Fruit fly (Drosophila melanogaster) whole organism, embryonic: ENCODE results near the gene Sdhaf3.

Source experiments
- Atf3 ChIP-seq: fragments of 200-800 bp; sonication (Bioruptor generic); optimal IDR thresholded peaks from 3 replicates; lab custom pipeline; 2016; ENCODE audit warnings: missing biosample characterization, missing genetic modification characterization
- Bgb ChIP-seq: fragments of 200-800 bp; sonication (Bioruptor generic); IDR thresholded peaks from 2 replicates; pipeline ENCODE4 v1.3.6; 2022; ENCODE audit warnings: missing biosample characterization, missing genetic modification characterization; ENCODE audit not compliant: partially characterized antibody
- CG10979 ChIP-seq: fragments of 200-800 bp; sonication (Bioruptor generic); optimal IDR thresholded peaks from 2 replicates; lab custom pipeline; 2018; ENCODE audit warnings: missing biosample characterization, mild to moderate bottlenecking, missing genetic modification characterization, moderate library complexity
- CG11085 ChIP-seq: fragments of 200-800 bp; sonication (Bioruptor generic); IDR thresholded peaks from 2 replicates; pipeline ENCODE4 v1.3.6; 2022; ENCODE audit warnings: missing biosample characterization, missing genetic modification characterization
- CG12236 ChIP-seq: fragments of 200-800 bp; sonication (Bioruptor generic); optimal IDR thresholded peaks from 2 replicates; lab custom pipeline; 2016; ENCODE audit warnings: missing biosample characterization, missing genetic modification characterization
- CG13424 ChIP-seq: fragments of 200-800 bp; sonication (Bioruptor generic); optimal IDR thresholded peaks from 2 replicates; lab custom pipeline; 2019; ENCODE audit warnings: missing biosample characterization, mild to moderate bottlenecking, missing genetic modification characterization, moderate library complexity
- CG13624 ChIP-seq: fragments of 200-800 bp; sonication (Bioruptor generic); optimal IDR thresholded peaks from 2 replicates; lab custom pipeline; 2016; ENCODE audit warnings: missing biosample characterization, missing genetic modification characterization
- CG13775 ChIP-seq: fragments of 200-800 bp; sonication (Bioruptor generic); optimal IDR thresholded peaks from 3 replicates; lab custom pipeline; 2017; ENCODE audit warnings: missing biosample characterization, mild to moderate bottlenecking, missing genetic modification characterization
- CG14667 ChIP-seq: fragments of 200-800 bp; sonication (Bioruptor generic); IDR thresholded peaks from 2 replicates; pipeline ENCODE4 v1.3.6; 2022; ENCODE audit warnings: missing biosample characterization, missing genetic modification characterization
- CG15269 ChIP-seq: fragments of 200-800 bp; sonication (Bioruptor generic); optimal IDR thresholded peaks from 2 replicates; lab custom pipeline; 2018; ENCODE audit warnings: missing biosample characterization, mild to moderate bottlenecking, missing genetic modification characterization, moderate library complexity
- CG16779 ChIP-seq: fragments of 200-800 bp; sonication (Bioruptor generic); IDR thresholded peaks from 2 replicates; pipeline ENCODE4 v1.3.6; 2022; ENCODE audit warnings: missing biosample characterization, missing genetic modification characterization
- CG17186 ChIP-seq: fragments of 200-800 bp; sonication (Bioruptor generic); optimal IDR thresholded peaks from 3 replicates; lab custom pipeline; 2017; ENCODE audit warnings: missing biosample characterization, missing genetic modification reagents, missing genetic modification characterization
- CG17612 ChIP-seq: fragments of 200-800 bp; sonication (Bioruptor generic); IDR thresholded peaks from 2 replicates; pipeline ENCODE4 v1.3.6; 2022; ENCODE audit warnings: missing biosample characterization, missing genetic modification characterization
- CG17829 ChIP-seq: fragments of 200-800 bp; optimal IDR thresholded peaks from 2 replicates; lab custom pipeline; 2019; ENCODE audit warnings: missing biosample characterization, mild to moderate bottlenecking, missing genetic modification characterization, moderate library complexity
- CG18764 ChIP-seq: fragments of 200-800 bp; sonication (Bioruptor generic); optimal IDR thresholded peaks from 3 replicates; lab custom pipeline; 2016; ENCODE audit warnings: missing biosample characterization, missing genetic modification characterization
- CG2202 ChIP-seq: fragments of 200-800 bp; sonication (Bioruptor generic); optimal IDR thresholded peaks from 2 replicates; lab custom pipeline; 2018; ENCODE audit warnings: missing biosample characterization, mild to moderate bottlenecking, missing genetic modification characterization
- CG3847 ChIP-seq: fragments of 200-800 bp; sonication (Bioruptor generic); IDR thresholded peaks from 2 replicates; pipeline ENCODE4 v1.3.6; 2022; ENCODE audit warnings: missing biosample characterization, missing genetic modification characterization
- CG4328 ChIP-seq: fragments of 200-800 bp; sonication (Bioruptor generic); optimal IDR thresholded peaks from 3 replicates; lab custom pipeline; 2017; ENCODE audit warnings: missing biosample characterization, missing genetic modification reagents, missing genetic modification characterization
- CG4820 ChIP-seq: fragments of 200-800 bp; sonication (Bioruptor generic); optimal IDR thresholded peaks from 3 replicates; lab custom pipeline; 2016; ENCODE audit warnings: missing biosample characterization, missing genetic modification characterization
- CG6175 ChIP-seq: fragments of 200-800 bp; sonication (Bioruptor generic); IDR thresholded peaks from 3 replicates; pipeline ENCODE4 v1.3.6; 2022; ENCODE audit warnings: missing biosample characterization, missing genetic modification characterization
- CG7745 ChIP-seq: fragments of 200-800 bp; sonication (Bioruptor generic); optimal IDR thresholded peaks from 2 replicates; lab custom pipeline; 2018; ENCODE audit warnings: missing biosample characterization, mild to moderate bottlenecking, missing genetic modification characterization, moderate library complexity
- CG8290 ChIP-seq, 3 experiments: fragments of 200-800 bp; sonication (Bioruptor generic); optimal IDR thresholded peaks; 2 replicates each; lab custom pipeline; 2016 to 2019; ENCODE audit warnings: missing biosample characterization in 3 of 3, missing genetic modification characterization in 3 of 3, mild to moderate bottlenecking in 2 of 3, moderate library complexity in 1 of 3
- CG9727 ChIP-seq: fragments of 200-800 bp; sonication (Bioruptor generic); optimal IDR thresholded peaks from 3 replicates; lab custom pipeline; 2017; ENCODE audit warnings: missing biosample characterization, mild to moderate bottlenecking, missing genetic modification characterization
- CkIIα-i1 ChIP-seq: fragments of 200-800 bp; sonication (Bioruptor generic); IDR thresholded peaks from 2 replicates; pipeline ENCODE4 v1.3.6; 2022; ENCODE audit warnings: missing biosample characterization, missing genetic modification characterization
- CrebB ChIP-seq: fragments of 200-800 bp; sonication (Bioruptor generic); optimal IDR thresholded peaks from 3 replicates; lab custom pipeline; 2018; ENCODE audit warnings: missing biosample characterization, mild to moderate bottlenecking, missing genetic modification characterization
- Deaf1 ChIP-seq: fragments of 200-800 bp; optimal IDR thresholded peaks from 3 replicates; lab custom pipeline; 2019; ENCODE audit warnings: missing biosample characterization, mild to moderate bottlenecking, missing genetic modification characterization, moderate library complexity
- Dll ChIP-seq: fragments of 200-800 bp; sonication (Bioruptor generic); IDR thresholded peaks from 4 replicates; pipeline ENCODE4 v1.3.6; 2022; ENCODE audit warnings: missing biosample characterization, missing genetic modification characterization; ENCODE audit not compliant: partially characterized antibody
- HHEX ChIP-seq: fragments of 200-800 bp; sonication (Bioruptor generic); optimal IDR thresholded peaks from 3 replicates; lab custom pipeline; 2017; ENCODE audit warnings: missing biosample characterization, mild to moderate bottlenecking, missing genetic modification characterization, missing genetic modification reagents
- Kr ChIP-seq: fragments of 200-800 bp; sonication (Bioruptor generic); optimal IDR thresholded peaks from 2 replicates; lab custom pipeline; 2017; ENCODE audit warnings: missing biosample characterization, mild to moderate bottlenecking, missing genetic modification characterization
- Nf-YA ChIP-seq: fragments of 200-800 bp; sonication (Bioruptor generic); IDR thresholded peaks from 2 replicates; pipeline ENCODE4 v1.3.6; 2022; ENCODE audit warnings: missing biosample characterization, missing genetic modification characterization
- PHDP ChIP-seq: fragments of 200-800 bp; sonication (Bioruptor generic); optimal IDR thresholded peaks from 3 replicates; lab custom pipeline; 2018; ENCODE audit warnings: missing biosample characterization, mild to moderate bottlenecking, missing genetic modification characterization, moderate library complexity
- Ptx1 ChIP-seq: fragments of 200-800 bp; sonication (Bioruptor generic); IDR thresholded peaks from 2 replicates; pipeline ENCODE4 v1.3.6; 2022; ENCODE audit warnings: missing biosample characterization, missing genetic modification characterization
- Sry-β ChIP-seq: fragments of 200-800 bp; sonication (Bioruptor generic); optimal IDR thresholded peaks from 2 replicates; lab custom pipeline; 2018; ENCODE audit warnings: missing biosample characterization, mild to moderate bottlenecking, missing genetic modification characterization, moderate library complexity
- Usf ChIP-seq: fragments of 200-800 bp; sonication (Bioruptor generic); optimal IDR thresholded peaks from 2 replicates; lab custom pipeline; 2017; ENCODE audit warnings: missing genotype, missing biosample characterization, missing genetic modification characterization
- ash1 ChIP-seq: fragments of 200-800 bp; sonication (Bioruptor generic); optimal IDR thresholded peaks from 2 replicates; lab custom pipeline; 2018; ENCODE audit warnings: missing biosample characterization, mild to moderate bottlenecking, missing genetic modification characterization
- corto ChIP-seq: fragments of 200-800 bp; sonication (Bioruptor generic); optimal IDR thresholded peaks from 2 replicates; lab custom pipeline; 2016; ENCODE audit warnings: missing biosample characterization, mild to moderate bottlenecking, missing genetic modification characterization, moderate library complexity
- cwo ChIP-seq: fragments of 200-800 bp; sonication (Bioruptor generic); optimal IDR thresholded peaks from 3 replicates; lab custom pipeline; 2017; ENCODE audit warnings: missing biosample characterization, missing genetic modification characterization, mild to moderate bottlenecking, moderate library complexity, missing genetic modification reagents
- da ChIP-seq: fragments of 200-800 bp; sonication (Bioruptor generic); optimal IDR thresholded peaks from 2 replicates; lab custom pipeline; 2016; ENCODE audit warnings: missing biosample characterization, missing genetic modification characterization
- danr ChIP-seq: fragments of 200-800 bp; sonication (Bioruptor generic); IDR thresholded peaks from 2 replicates; pipeline ENCODE4 v1.3.6; 2022; ENCODE audit warnings: missing biosample characterization, missing genetic modification characterization
- eyg ChIP-seq: fragments of 200-800 bp; sonication (Bioruptor generic); optimal IDR thresholded peaks from 3 replicates; lab custom pipeline; 2016; ENCODE audit warnings: missing biosample characterization, missing genetic modification characterization
- gem ChIP-seq: fragments of 200-800 bp; sonication (Bioruptor generic); optimal IDR thresholded peaks from 2 replicates; lab custom pipeline; 2019; ENCODE audit warnings: missing biosample characterization, mild to moderate bottlenecking, missing genetic modification characterization, moderate library complexity
- gsb ChIP-seq: fragments of 200-800 bp; sonication (Bioruptor generic); IDR thresholded peaks from 2 replicates; pipeline ENCODE4 v1.3.6; 2022; ENCODE audit warnings: missing biosample characterization, missing genetic modification characterization
- gsb-n ChIP-seq: fragments of 200-800 bp; sonication (Bioruptor generic); optimal IDR thresholded peaks from 3 replicates; lab custom pipeline; 2018; ENCODE audit warnings: missing biosample characterization, mild to moderate bottlenecking, missing genetic modification characterization
- hb ChIP-seq: fragments of 200-800 bp; sonication (Bioruptor generic); IDR thresholded peaks from 3 replicates; pipeline ENCODE4 v1.3.6; 2022; ENCODE audit warnings: missing biosample characterization, missing genetic modification characterization; ENCODE audit not compliant: partially characterized antibody
- insv ChIP-seq, 2 experiments: fragments of 200-800 bp; sonication (Bioruptor generic); optimal IDR thresholded peaks; 3 replicates each; lab custom pipeline; 2016 to 2018; ENCODE audit warnings: missing biosample characterization in 2 of 2, missing genetic modification characterization in 2 of 2
- mam ChIP-seq: fragments of 200-800 bp; sonication (Bioruptor generic); optimal IDR thresholded peaks from 3 replicates; lab custom pipeline; 2016; ENCODE audit warnings: missing biosample characterization, missing genetic modification characterization
- mld ChIP-seq: fragments of 200-800 bp; sonication (Bioruptor generic); IDR thresholded peaks from 3 replicates; pipeline ENCODE4 v1.3.6; 2022; ENCODE audit warnings: missing biosample characterization, missing genetic modification characterization; ENCODE audit not compliant: partially characterized antibody
- sc ChIP-seq, 3 experiments: fragments of >200 bp in 2 of 3; fragments of 200-800 bp in 1 of 3; sonication (Bioruptor generic) in 1 of 3; optimal IDR thresholded peaks; 2 replicates in 2 of 3; 3 replicates in 1 of 3; lab custom pipeline; 2017; ENCODE audit warnings: mild to moderate bottlenecking in 1 of 3, missing biosample characterization in 1 of 3, missing genetic modification characterization in 1 of 3, missing genetic modification reagents in 1 of 3
- sens ChIP-seq: fragments of 200-800 bp; sonication (Bioruptor generic); peaks from one replicate; lab custom pipeline; 2016; ENCODE audit warnings: missing biosample characterization, missing genetic modification characterization
- tin ChIP-seq: fragments of 200-800 bp; sonication (Bioruptor generic); optimal IDR thresholded peaks from 3 replicates; lab custom pipeline; 2016; ENCODE audit warnings: missing biosample characterization, missing genetic modification characterization

The Sdhaf3 gene

DNA sequence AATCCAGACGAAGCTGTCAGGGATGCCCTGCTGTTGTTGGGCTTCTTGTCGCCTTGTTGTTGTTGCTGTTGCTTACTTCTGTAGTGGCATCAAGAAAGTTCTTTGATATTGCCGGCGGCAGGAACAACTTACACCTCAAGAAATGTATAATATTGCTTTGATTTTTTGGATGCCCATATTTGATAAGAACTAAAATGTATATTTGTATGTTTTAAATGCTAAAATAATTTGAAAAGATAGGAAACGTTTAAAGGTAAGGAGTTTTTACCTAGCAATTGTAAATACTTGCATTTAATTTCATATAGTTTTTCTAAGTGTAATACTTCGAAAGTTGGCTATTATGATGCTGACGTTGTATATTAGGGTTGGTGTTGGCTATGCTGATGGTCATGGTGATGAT lies 27.9 kb upstream of the Sdhaf3 start (continued):
- no peak for TF ChIP-seq CG16779 (GFP tag; lab: Robert Waterston, UW)
- TF ChIP-seq gsb-n (tag; lab: Kevin White, UChicago): peak; percentile 53
- TF ChIP-seq HHEX (GFP tag; lab: Kevin White, UChicago): peak; percentile 23
- peak; percentile 82 for TF ChIP-seq sens (GFP tag; lab: Kevin White, UChicago)
- TF ChIP-seq CG15269 (tag; lab: Kevin White, UChicago): peak; percentile 30
- no peak for TF ChIP-seq CG18764 (GFP tag; lab: Kevin White, UChicago)
- no peak for TF ChIP-seq da (GFP tag; lab: Kevin White, UChicago)
- TF ChIP-seq Usf (GFP tag; lab: Kevin White, UChicago): no peak
- peak; percentile 10 for TF ChIP-seq CG4820 (GFP tag; lab: Kevin White, UChicago)
- peak; percentile 7 for TF ChIP-seq cwo (GFP tag; lab: Kevin White, UChicago)
- no peak for TF ChIP-seq CkIIα-i1 (GFP tag; lab: Robert Waterston, UW)
- TF ChIP-seq gem (tag; lab: Kevin White, UChicago): peak; percentile 75
- no peak for TF ChIP-seq eyg (GFP tag; lab: Kevin White, UChicago)
- TF ChIP-seq CG2202: no peak
- TF ChIP-seq danr (GFP tag; lab: Robert Waterston, UW): no peak
- peak; percentile 43 for TF ChIP-seq CG13424
- no peak for TF ChIP-seq insv (GFP tag; optimal IDR thresholded peaks at IDR 0.05; lab: Kevin White, UChicago)
- no peak for TF ChIP-seq sc (optimal IDR thresholded peaks at IDR 0.05; lab: Kevin White, UChicago)
- no peak for TF ChIP-seq sc (GFP tag; optimal IDR thresholded peaks at IDR 0.05; lab: Kevin White, UChicago)
- TF ChIP-seq mam (GFP tag; lab: Kevin White, UChicago): no peak
- TF ChIP-seq CG14667 (GFP tag; lab: Robert Waterston, UW): no peak
- TF ChIP-seq hb (GFP tag; lab: Robert Waterston, UW): no peak
- TF ChIP-seq CG13775 (GFP tag; lab: Kevin White, UChicago): peak; percentile 11
- TF ChIP-seq Bgb: no peak
- TF ChIP-seq Dll (GFP tag; lab: Robert Waterston, UW): no peak
- TF ChIP-seq CG17186: no peak
- no peak for TF ChIP-seq CrebB
- TF ChIP-seq PHDP (tag; lab: Kevin White, UChicago): peak; percentile 53
- no peak for TF ChIP-seq CG12236 (GFP tag; lab: Kevin White, UChicago)
- TF ChIP-seq CG13624 (GFP tag; lab: Kevin White, UChicago): no peak
- no peak for TF ChIP-seq CG4328
- TF ChIP-seq CG8290 (GFP tag; optimal IDR thresholded peaks at IDR 0.05; lab: Kevin White, UChicago): no peak
- no peak for TF ChIP-seq CG8290 (tag; optimal IDR thresholded peaks at IDR 0.05; lab: Kevin White, UChicago)
- peak; percentile 44; the same call in 1 of the 2 replicates for TF ChIP-seq Ptx1 (GFP tag; lab: Robert Waterston, UW)
- peak; percentile 11 for TF ChIP-seq Deaf1 (tag; lab: Kevin White, UChicago)
- TF ChIP-seq mld (GFP tag; lab: Robert Waterston, UW): no peak
- no peak for TF ChIP-seq CG6175
- no peak for TF ChIP-seq tin
- TF ChIP-seq CG11085 (GFP tag; lab: Robert Waterston, UW): no peak
- no peak for TF ChIP-seq CG7745
- TF ChIP-seq Sry-β: no peak
- no peak for TF ChIP-seq ash1
- TF ChIP-seq CG9727 (GFP tag; lab: Kevin White, UChicago): peak; percentile 28
- TF ChIP-seq Atf3 (GFP tag; lab: Kevin White, UChicago): no peak
- no peak for TF ChIP-seq CG17612 (GFP tag; lab: Robert Waterston, UW)
- TF ChIP-seq gsb (GFP tag; lab: Robert Waterston, UW): no peak
- TF ChIP-seq Kr (GFP tag; lab: Kevin White, UChicago): no peak
- no peak for TF ChIP-seq CG3847 (GFP tag; lab: Robert Waterston, UW)
- peak; percentile 44 for TF ChIP-seq CG17829 (tag; lab: Kevin White, UChicago)
- no peak for TF ChIP-seq corto (GFP tag; lab: Kevin White, UChicago)
- TF ChIP-seq Nf-YA (GFP tag; lab: Robert Waterston, UW): no peak
- TF ChIP-seq CG10979 (tag; lab: Kevin White, UChicago): peak; percentile 70
